Fruit fly (Drosophila melanogaster) whole organism, pupa: ENCODE results near the gene CG3213.
A peak's percentile ranks its signal among the peaks of the same experiment; 100 is the strongest.

Source experiments
- CG10348 ChIP-seq: fragments of 200-800 bp; sonication (Bioruptor generic); IDR thresholded peaks from 2 replicates; pipeline ENCODE4 v1.3.6; 2022; ENCODE audit warnings: missing biosample characterization, missing genetic modification characterization
- CG12605 ChIP-seq: fragments of 200-800 bp; sonication (Bioruptor generic); IDR thresholded peaks from 2 replicates; pipeline ENCODE4 v1.3.6; 2022; ENCODE audit warnings: missing biosample characterization, missing genetic modification characterization
- CG13204 ChIP-seq: fragments of 200-800 bp; sonication (Bioruptor generic); optimal IDR thresholded peaks from 2 replicates; lab custom pipeline; 2018; ENCODE audit warnings: missing biosample characterization, mild to moderate bottlenecking, missing genetic modification characterization, moderate library complexity
- CG14655 ChIP-seq: fragments of 200-800 bp; sonication (Bioruptor generic); optimal IDR thresholded peaks from 3 replicates; lab custom pipeline; 2017; ENCODE audit warnings: mild to moderate bottlenecking, missing biosample characterization, missing genetic modification reagents, missing genetic modification characterization
- CG15710 ChIP-seq: fragments of 200-800 bp; sonication (Bioruptor generic); optimal IDR thresholded peaks from 2 replicates; lab custom pipeline; 2018; ENCODE audit warnings: missing biosample characterization, mild to moderate bottlenecking, missing genetic modification characterization, moderate library complexity
- CG17806 ChIP-seq: fragments of 200-800 bp; sonication (Bioruptor generic); optimal IDR thresholded peaks from 2 replicates; lab custom pipeline; 2018; ENCODE audit warnings: missing biosample characterization, mild to moderate bottlenecking, missing genetic modification characterization, moderate library complexity
- CG32121 ChIP-seq: fragments of 200-800 bp; sonication (Bioruptor generic); IDR thresholded peaks from 2 replicates; pipeline ENCODE4 v1.3.6; 2022; ENCODE audit warnings: missing biosample characterization, missing genetic modification characterization
- CG34367 ChIP-seq: fragments of 200-800 bp; sonication (Bioruptor generic); optimal IDR thresholded peaks from 2 replicates; lab custom pipeline; 2018; ENCODE audit warnings: missing biosample characterization, mild to moderate bottlenecking, missing genetic modification characterization
- CG4496 ChIP-seq: fragments of 200-800 bp; sonication (Bioruptor generic); IDR thresholded peaks from 3 replicates; pipeline ENCODE4 v1.3.6; 2022; ENCODE audit warnings: missing biosample characterization, missing genetic modification characterization
- CG8159 ChIP-seq: fragments of 200-800 bp; sonication (Bioruptor generic); optimal IDR thresholded peaks from 3 replicates; lab custom pipeline; 2018; ENCODE audit warnings: missing biosample characterization, mild to moderate bottlenecking, missing genetic modification characterization, moderate library complexity
- CG8301 ChIP-seq: fragments of 200-800 bp; sonication (Bioruptor generic); optimal IDR thresholded peaks from 2 replicates; lab custom pipeline; 2018; ENCODE audit warnings: missing biosample characterization, mild to moderate bottlenecking, missing genetic modification characterization
- CG9948 ChIP-seq: fragments of 200-800 bp; sonication (Bioruptor generic); optimal IDR thresholded peaks from 2 replicates; lab custom pipeline; 2018; ENCODE audit warnings: missing biosample characterization, mild to moderate bottlenecking, missing genetic modification characterization, moderate library complexity
- D1 ChIP-seq: fragments of 200-800 bp; sonication (Bioruptor generic); optimal IDR thresholded peaks from 2 replicates; lab custom pipeline; 2018; ENCODE audit warnings: missing biosample characterization, mild to moderate bottlenecking, missing genetic modification characterization, moderate library complexity
- EcR ChIP-seq: fragments of 200-800 bp; sonication (Bioruptor generic); optimal IDR thresholded peaks from 3 replicates; lab custom pipeline; 2019; ENCODE audit warnings: missing biosample characterization, missing genetic modification characterization, mild to moderate bottlenecking, moderate library complexity, missing genetic modification reagents
- Ets98B ChIP-seq: fragments of 200-800 bp; sonication (Bioruptor generic); IDR thresholded peaks from 2 replicates; pipeline ENCODE4 v1.3.6; 2022; ENCODE audit warnings: missing biosample characterization, missing genetic modification characterization
- Pif1A ChIP-seq: fragments of 200-800 bp; sonication (Bioruptor generic); optimal IDR thresholded peaks from 3 replicates; lab custom pipeline; 2016; ENCODE audit warnings: missing biosample characterization, missing genetic modification characterization
- Pif1B ChIP-seq: fragments of 200-800 bp; sonication (Bioruptor generic); optimal IDR thresholded peaks from 3 replicates; lab custom pipeline; 2016; ENCODE audit warnings: missing biosample characterization, missing genetic modification characterization
- Snoo ChIP-seq: fragments of 200-800 bp; sonication (Bioruptor generic); optimal IDR thresholded peaks from 3 replicates; lab custom pipeline; 2017; ENCODE audit warnings: missing biosample characterization, mild to moderate bottlenecking, missing genetic modification characterization, inconsistent platforms
- fd96Ca ChIP-seq: fragments of 200-800 bp; sonication (Bioruptor generic); IDR thresholded peaks from 3 replicates; pipeline ENCODE4 v1.3.6; 2022; ENCODE audit warnings: missing biosample characterization, missing genetic modification characterization
- gl ChIP-seq: fragments of 200-800 bp; sonication (Bioruptor generic); optimal IDR thresholded peaks from 2 replicates; lab custom pipeline; 2018; ENCODE audit warnings: missing biosample characterization, mild to moderate bottlenecking, missing genetic modification characterization
- rn ChIP-seq: fragments of 200-800 bp; sonication (Bioruptor generic); IDR thresholded peaks from 2 replicates; pipeline ENCODE4 v1.3.6; 2022; ENCODE audit warnings: missing biosample characterization, missing genetic modification characterization

CG3213 gene

DNA sequence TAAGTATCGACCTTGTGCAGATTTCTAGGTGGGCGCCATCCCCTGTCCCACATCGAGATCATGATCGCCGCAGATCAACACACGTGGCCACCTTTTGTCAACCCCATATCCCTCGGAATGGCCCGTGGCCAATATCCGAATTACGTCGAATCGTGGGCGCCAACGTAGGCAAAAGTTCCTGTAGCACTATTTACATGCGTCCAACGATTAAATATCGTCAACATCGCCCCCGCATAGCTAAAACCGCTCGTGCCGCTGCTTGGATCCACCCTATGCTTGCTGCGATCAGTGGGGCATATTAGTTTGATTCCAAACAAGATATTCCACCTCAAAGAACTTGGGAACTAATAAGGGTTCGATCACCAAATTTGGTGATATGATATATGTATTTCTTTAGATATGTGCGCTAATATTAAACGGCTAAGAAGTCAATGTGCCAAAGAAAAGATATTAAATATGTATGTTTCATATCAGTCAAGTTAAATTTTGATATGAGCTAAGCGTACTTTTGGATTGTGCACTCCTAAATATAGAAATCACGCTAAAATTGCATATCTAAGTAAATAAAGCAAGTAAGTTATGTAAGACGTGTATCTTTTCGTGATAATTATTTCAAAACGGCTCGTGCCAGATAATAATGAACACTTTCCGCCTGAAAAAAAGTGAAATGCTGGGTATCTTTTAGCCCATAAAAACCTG is 42.2 kb downstream of the CG3213 start:
- no peak for TF ChIP-seq CG10348 (GFP tag; lab: Robert Waterston, UW)
- no peak for TF ChIP-seq CG13204 (GFP tag; lab: Kevin White, UChicago)
- TF ChIP-seq Ets98B = no peak
- TF ChIP-seq Pif1A = no peak
- TF ChIP-seq rn (GFP tag; lab: Robert Waterston, UW) = no peak
- no peak for TF ChIP-seq CG14655
- no peak for TF ChIP-seq CG15710
- no peak for TF ChIP-seq CG17806
- TF ChIP-seq CG8159 (tag; lab: Kevin White, UChicago) = peak; percentile 4
- no peak for TF ChIP-seq CG12605 (GFP tag; lab: Robert Waterston, UW)
- TF ChIP-seq CG34367 (tag; lab: Kevin White, UChicago) = no peak
- no peak for TF ChIP-seq Snoo (tag; lab: Kevin White, UChicago)
- TF ChIP-seq CG4496 (GFP tag; lab: Robert Waterston, UW) = peak; percentile 28; the same call in 1 of the 3 replicates

DNA sequence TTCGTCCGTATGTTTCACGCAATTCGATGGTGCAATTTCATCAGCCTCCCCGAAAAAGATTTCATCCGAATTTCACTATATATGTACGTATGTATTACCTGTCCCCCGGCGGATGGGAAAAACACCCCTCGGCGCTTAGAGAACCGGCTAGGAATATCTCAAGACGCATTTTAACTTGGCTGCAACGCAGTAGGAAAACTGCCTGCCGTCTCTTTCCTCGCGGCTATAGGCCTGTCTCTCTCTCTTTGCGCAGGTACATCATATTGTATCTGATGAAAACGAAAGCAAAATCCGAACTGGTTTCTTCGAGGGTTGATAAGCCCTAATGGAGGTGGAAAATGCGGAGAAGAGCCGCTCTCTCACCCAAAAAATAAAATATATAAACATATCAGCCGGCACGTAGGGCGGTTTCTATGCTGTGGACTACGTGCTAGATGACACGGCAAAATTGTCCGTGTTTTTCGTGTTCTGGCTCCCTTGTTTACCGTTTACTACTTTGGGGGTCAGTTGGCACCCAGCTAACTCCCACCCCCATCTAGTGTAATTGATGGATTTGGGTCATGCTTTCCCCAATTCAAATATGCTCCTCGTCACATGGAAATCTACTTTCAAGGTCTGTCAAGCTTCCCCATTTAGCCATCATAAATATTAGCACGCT is 42.9 kb downstream of the CG3213 start:
- TF ChIP-seq CG9948 (tag; lab: Kevin White, UChicago) (no peak), CG4496 (GFP tag; lab: Robert Waterston, UW) (0 out of 3 replicates have a peak, but pooled peaks have one; percentile 6)

DNA sequence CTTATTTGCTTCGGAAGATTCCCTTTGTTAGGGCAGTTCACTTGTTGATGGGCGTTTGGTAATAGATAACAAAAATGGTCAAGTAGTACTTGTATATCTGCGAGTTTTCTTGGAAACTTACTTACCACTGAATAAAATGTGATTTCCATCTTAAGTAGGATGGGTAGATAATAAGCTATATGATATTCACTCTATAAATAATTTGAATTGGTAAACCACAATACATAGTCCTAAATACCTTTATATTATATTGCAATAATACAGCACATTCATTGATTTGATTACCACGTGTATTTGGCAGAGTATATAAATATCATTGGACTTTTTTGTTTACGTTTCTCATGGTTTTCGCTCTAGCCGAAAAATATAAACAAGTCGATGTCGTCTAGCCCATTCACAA is 43.5 kb downstream of the CG3213 start:
- TF ChIP-seq Snoo (tag; lab: Kevin White, UChicago) (no peak), fd96Ca (GFP tag; lab: Robert Waterston, UW) (no peak)

DNA sequence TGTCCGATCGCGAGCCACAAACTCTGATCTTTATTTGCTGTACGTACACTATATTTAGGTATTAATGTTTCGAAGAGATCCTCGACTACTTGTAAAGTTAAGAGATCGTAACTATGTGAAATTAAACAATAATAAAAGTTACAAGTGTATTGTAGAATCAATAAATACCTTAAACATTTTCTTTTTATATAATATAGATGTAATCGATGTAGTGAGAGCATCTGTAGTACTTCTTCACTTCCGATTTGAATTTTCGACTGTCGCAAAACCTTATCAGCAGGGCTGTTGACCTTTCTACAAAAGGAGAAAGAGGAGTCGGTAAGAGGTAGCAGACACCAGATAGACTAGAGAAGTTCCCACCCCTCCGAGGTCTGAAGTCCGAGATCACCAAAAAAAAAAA is 44.3 kb downstream of the CG3213 start:
- TF ChIP-seq CG17806 = no peak
- no peak for TF ChIP-seq D1 (tag; lab: Kevin White, UChicago)
- TF ChIP-seq EcR = peak; percentile 70
- peak; percentile 36 for TF ChIP-seq CG8159 (tag; lab: Kevin White, UChicago)
- no peak for TF ChIP-seq CG34367 (tag; lab: Kevin White, UChicago)
- TF ChIP-seq gl = no peak
- peak; percentile 22 for TF ChIP-seq Snoo (tag; lab: Kevin White, UChicago)
- peak; percentile 28 for TF ChIP-seq CG15710

DNA sequence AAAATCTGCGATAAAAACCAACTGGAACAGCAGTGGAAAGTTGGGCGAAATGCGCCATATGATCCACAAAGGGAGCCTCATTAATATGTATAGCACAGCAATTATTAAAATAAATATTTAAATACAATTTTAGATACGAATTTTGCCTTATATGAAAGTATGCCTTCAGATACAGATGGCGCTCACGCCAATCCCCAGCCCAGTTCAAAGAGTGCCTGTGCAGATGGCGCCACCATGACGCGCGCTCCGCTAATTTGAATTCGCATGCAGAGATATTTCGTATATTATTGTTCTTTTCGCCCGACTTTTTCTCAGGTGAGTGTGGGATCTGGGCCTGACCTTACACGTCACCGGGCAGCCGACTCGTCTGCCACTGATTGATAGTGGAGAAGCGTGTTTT is 47.2 kb downstream of the CG3213 start, which contains the start of gene Pgant4:
Gene Pgant4 (plus strand): TSS at position 362 of the 400 bp plus-strand sequence.
- 0 out of 2 replicates have a peak, but pooled peaks have one; percentile 37 for TF ChIP-seq rn (GFP tag; lab: Robert Waterston, UW)
- no peak for TF ChIP-seq fd96Ca (GFP tag; lab: Robert Waterston, UW)
- TF ChIP-seq CG4496 (GFP tag; lab: Robert Waterston, UW) = 0 out of 3 replicates have a peak, but pooled peaks have one; percentile 37
- no peak for TF ChIP-seq CG8301 (tag; lab: Kevin White, UChicago)
- TF ChIP-seq Pif1B (GFP tag; lab: Kevin White, UChicago) = no peak
- TF ChIP-seq EcR = no peak
- TF ChIP-seq Pif1A = no peak
- no peak for TF ChIP-seq CG15710
- peak; percentile 39 for TF ChIP-seq Snoo (tag; lab: Kevin White, UChicago)
- no peak for TF ChIP-seq CG12605 (GFP tag; lab: Robert Waterston, UW)
- no peak for TF ChIP-seq CG34367 (tag; lab: Kevin White, UChicago)

DNA sequence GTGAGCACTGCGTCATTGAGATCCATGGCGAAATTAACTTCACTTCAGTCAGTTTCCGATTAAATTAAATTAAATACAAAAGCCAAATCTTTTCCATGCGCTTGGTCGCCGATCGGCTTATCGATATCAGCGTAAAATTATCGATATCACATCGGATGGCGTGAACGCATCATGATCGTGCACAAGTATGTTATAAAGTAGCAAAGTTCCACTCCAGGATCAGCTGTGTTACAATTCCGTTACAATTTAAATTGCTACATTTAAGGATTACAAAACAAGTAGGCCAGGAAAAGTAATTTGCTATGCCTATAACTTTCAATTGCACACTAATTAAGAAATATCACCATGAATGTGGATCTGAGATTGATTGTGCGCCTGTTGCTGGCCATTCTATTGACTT is 49.6 kb downstream of the CG3213 start, which contains the start of the genes Pif1 and CG31776:
Gene Pif1 (minus strand): TSS at position 136 of the 400 bp plus-strand sequence.
Gene CG31776 (plus strand): TSS at position 314 of the 400 bp plus-strand sequence.
- TF ChIP-seq Snoo (tag; lab: Kevin White, UChicago) (no peak), fd96Ca (GFP tag; lab: Robert Waterston, UW) (no peak), CG32121 (no peak), D1 (tag; lab: Kevin White, UChicago) (no peak), CG10348 (GFP tag; lab: Robert Waterston, UW) (no peak), rn (GFP tag; lab: Robert Waterston, UW) (no peak), Ets98B (no peak), CG8301 (tag; lab: Kevin White, UChicago) (no peak), CG12605 (GFP tag; lab: Robert Waterston, UW) (no peak), CG13204 (GFP tag; lab: Kevin White, UChicago) (no peak), CG8159 (tag; lab: Kevin White, UChicago) (no peak), CG17806 (no peak), CG15710 (no peak), CG9948 (tag; lab: Kevin White, UChicago) (no peak), CG34367 (tag; lab: Kevin White, UChicago) (no peak), CG4496 (GFP tag; lab: Robert Waterston, UW) (no peak), Pif1A (no peak), Pif1B (GFP tag; lab: Kevin White, UChicago) (no peak)
